Worm (Caenorhabditis elegans) whole organism, L1 larva: Measurements from ENCODE around the gene bicd-1.

Experiments
- ceh-90 ChIP-seq: sonication (generic microtip); optimal IDR thresholded peaks from 2 replicates; lab custom pipeline; 2016; ENCODE audit warnings: missing genetic modification characterization, missing compliant biosample characterization
- efl-1 ChIP-seq, 4 experiments: fragments of 150-350 bp; optimal IDR thresholded peaks in 3 of 4; peaks in 1 of 4; 1 replicate in 1 of 4; 2 replicates in 3 of 4; lab custom pipeline; 2014; ENCODE audit warnings: missing biosample characterization in 2 of 4, missing genetic modification characterization in 2 of 4, missing genetic modification reagents in 2 of 4
- fkh-8 ChIP-seq: sonication (generic microtip); optimal IDR thresholded peaks from 2 replicates; lab custom pipeline; 2016; ENCODE audit warnings: mild to moderate bottlenecking, missing genetic modification characterization, missing compliant biosample characterization
- fos-1 ChIP-seq: fragments of 150-350 bp; optimal IDR thresholded peaks from 2 replicates; lab custom pipeline; 2014; ENCODE audit warnings: missing biosample characterization, missing genetic modification characterization
- lin-39 ChIP-seq: fragments of 150-350 bp; optimal IDR thresholded peaks from 2 replicates; lab custom pipeline; 2014; ENCODE audit warnings: missing biosample characterization, missing genetic modification reagents, missing genetic modification characterization
- lsy-2 ChIP-seq, 2 experiments: fragments of 150-350 bp; optimal IDR thresholded peaks; 2 replicates each; lab custom pipeline; 2014; ENCODE audit warnings: missing biosample characterization in 2 of 2, missing genetic modification characterization in 2 of 2
- pqm-1 ChIP-seq: sonication (generic microtip); optimal IDR thresholded peaks from 3 replicates; lab custom pipeline; 2017; ENCODE audit warnings: missing biosample characterization, missing genetic modification characterization
- sup-37 ChIP-seq: fragments of 200-800 bp; sonication (Bioruptor generic); optimal IDR thresholded peaks from 2 replicates; lab custom pipeline; 2018; ENCODE audit warnings: mild to moderate bottlenecking, missing genetic modification characterization, missing compliant biosample characterization
- ztf-11 ChIP-seq, 2 experiments: sonication (generic microtip); optimal IDR thresholded peaks; 2 replicates each; lab custom pipeline; 2016 to 2017; ENCODE audit warnings: missing genetic modification characterization in 2 of 2, missing biosample characterization in 1 of 2, missing compliant biosample characterization in 1 of 2

DNA sequence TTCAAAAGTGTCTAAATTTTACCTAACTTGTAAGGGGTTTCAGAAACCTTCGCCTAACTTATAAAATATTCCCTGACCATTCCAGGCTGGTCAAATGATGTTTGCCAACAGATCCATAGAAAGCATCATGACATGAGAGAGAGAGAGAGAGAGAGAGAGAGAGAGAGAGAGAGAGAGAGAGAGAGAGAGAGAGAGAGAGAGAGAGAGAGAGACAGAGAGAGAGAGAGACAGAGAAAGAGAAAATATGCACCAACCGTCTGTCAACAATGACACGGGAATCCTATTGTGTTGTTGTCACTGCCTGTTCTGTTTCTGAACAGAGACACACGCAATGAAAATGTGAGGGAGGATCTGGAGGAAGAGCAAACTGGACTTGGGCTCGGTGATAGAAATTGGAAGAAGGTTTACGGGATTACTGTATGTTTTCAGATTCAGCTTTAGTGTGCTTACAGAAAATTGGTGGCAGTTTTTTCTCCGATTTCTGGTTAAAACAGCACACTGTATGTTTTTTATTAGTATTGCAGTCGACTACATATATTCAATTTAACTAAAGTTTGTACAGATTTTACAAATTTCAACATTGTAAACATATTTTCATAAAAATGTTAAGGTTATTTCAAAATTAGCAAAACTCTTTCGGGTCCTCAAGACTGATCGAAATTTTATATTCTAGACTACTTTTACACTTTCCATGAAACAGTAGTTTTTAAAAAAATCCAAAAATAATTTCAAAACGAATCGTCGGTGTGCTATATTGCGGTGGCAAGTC lies 4.0 kb upstream of the bicd-1 start:
- TF ChIP-seq lsy-2 (tag; optimal IDR thresholded peaks at IDR 0.05; lab: Kevin White, UChicago) (no peak), lin-39 (tag; lab: Kevin White, UChicago) (no peak), efl-1 (optimal IDR thresholded peaks at IDR 0.05; lab: Kevin White, UChicago) (peak; percentile 12 to 27), efl-1 (GFP tag; optimal IDR thresholded peaks at IDR 0.05 in 1 of 2; lab: Kevin White, UChicago) (no peak), ztf-11 (tag; optimal IDR thresholded peaks at IDR 0.05; lab: Kevin White, UChicago) (no peak), fkh-8 (tag; lab: Kevin White, UChicago) (no peak), sup-37 (no peak), pqm-1 (tag; lab: Kevin White, UChicago) (no peak), ceh-90 (tag; lab: Kevin White, UChicago) (no peak), fos-1 (tag; lab: Kevin White, UChicago) (no peak)
